Worm (Caenorhabditis elegans): ENCODE measurements around the gene pssy-2.
A peak's percentile ranks its signal among the peaks of the same experiment; 100 is the strongest.

ce11 chrIII:13462965-13463783 lies 8.4 kb upstream of the pssy-2 start, which contains the start of gene ant-1.1:
- TF ChIP-seq R02D3.7 (tag; optimal IDR thresholded peaks at IDR 0.05) (no peak), daf-19 (GFP tag; conservative IDR thresholded peaks at IDR 0.05) (peak; percentile 71), ama-1 (optimal IDR thresholded peaks at IDR 0.05) (peak; percentile 97), F26F4.8 (GFP tag; conservative IDR thresholded peaks at IDR 0.05) (no peak), unc-39 (tag; optimal IDR thresholded peaks at IDR 0.05) (no peak), skn-1 (tag; optimal IDR thresholded peaks at IDR 0.05) (no peak), daf-16 (GFP tag; optimal IDR thresholded peaks at IDR 0.05) (peak; percentile 35 to 52), daf-16 (tag; optimal IDR thresholded peaks at IDR 0.05) (peak; percentile 59), egl-27 (tag; optimal IDR thresholded peaks at IDR 0.05) (no peak)
